Worm (Caenorhabditis elegans) whole organism, young adult: ENCODE data around the gene egl-9.

Source experiments
- B0261.1 ChIP-seq: sonication (generic microtip); optimal IDR thresholded peaks from 2 replicates; lab custom pipeline; 2016; ENCODE audit warnings: mild to moderate bottlenecking, missing genetic modification characterization, moderate library complexity, missing compliant biosample characterization
- F57A8.1 ChIP-seq: fragments of 200-800 bp; sonication (Bioruptor generic); optimal IDR thresholded peaks from 2 replicates; lab custom pipeline; 2018; ENCODE audit warnings: mild to moderate bottlenecking, missing genetic modification characterization, moderate library complexity, missing compliant biosample characterization
- ama-1 ChIP-seq, 3 experiments: fragments of 150-350 bp in 1 of 3; sonication (generic microtip) in 2 of 3; optimal IDR thresholded peaks; 2 replicates each; lab custom pipeline; 2014 to 2018; ENCODE audit warnings: missing biosample characterization in 2 of 3, missing genetic modification characterization in 2 of 3, missing genetic modification reagents in 2 of 3
- dox-1 ChIP-seq: fragments of 200-800 bp; sonication (Bioruptor generic); IDR thresholded peaks from 2 replicates; pipeline ENCODE4 v1.3.6; 2022; ENCODE audit warnings: missing genetic modification reagents, missing genetic modification characterization, missing compliant biosample characterization
- dpl-1 ChIP-seq: fragments of 150-350 bp; optimal IDR thresholded peaks from 2 replicates; lab custom pipeline; 2014; ENCODE audit warnings: missing biosample characterization, missing genetic modification reagents, missing genetic modification characterization
- hrde-1 ChIP-seq: sonication (generic microtip); optimal IDR thresholded peaks from 2 replicates; lab custom pipeline; 2016; ENCODE audit warnings: missing genetic modification characterization, mild to moderate bottlenecking, missing compliant biosample characterization, moderate library complexity, missing genotype, missing genetic modification reagents, borderline replicate concordance
- nfya-2 ChIP-seq: fragments of 200-800 bp; sonication (Bioruptor generic); IDR thresholded peaks from 2 replicates; pipeline ENCODE4 v1.3.6; 2022; ENCODE audit warnings: missing genetic modification reagents, missing genetic modification characterization, missing compliant biosample characterization
- tlf-1 ChIP-seq: fragments of 200-800 bp; sonication (Bioruptor generic); optimal IDR thresholded peaks from 2 replicates; lab custom pipeline; 2018; ENCODE audit warnings: mild to moderate bottlenecking, missing genetic modification characterization, missing compliant biosample characterization
- ztf-28 ChIP-seq: fragments of 200-800 bp; sonication (Bioruptor generic); IDR thresholded peaks from 2 replicates; pipeline ENCODE4 v1.3.6; 2022; ENCODE audit warnings: missing genetic modification reagents, missing genetic modification characterization, missing compliant biosample characterization

DNA sequence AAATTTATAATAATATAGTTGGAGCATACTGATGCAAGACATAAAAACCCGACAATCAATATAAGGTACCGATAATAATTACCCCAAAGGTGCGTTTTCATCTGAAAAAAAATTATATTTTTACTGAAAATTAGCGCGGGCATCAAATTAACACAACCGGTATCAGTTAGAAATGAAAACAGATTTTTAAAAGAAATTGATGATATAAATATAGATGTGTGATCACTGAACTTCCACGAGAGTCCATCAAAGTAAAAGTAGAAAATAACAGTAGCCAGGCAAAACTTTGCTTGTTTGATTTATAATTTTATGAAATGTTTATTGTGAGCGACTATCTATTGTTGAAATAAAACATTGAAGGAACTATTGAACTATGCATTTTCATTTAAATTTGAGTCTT, 33.0 kb downstream of the egl-9 start, which contains the start of gene C35A5.3:
- TF ChIP-seq ama-1 (optimal IDR thresholded peaks at IDR 0.05; lab: Kevin White, UChicago) (no peak), ama-1 (GFP tag; optimal IDR thresholded peaks at IDR 0.05; lab: Kevin White, UChicago) (no peak), ztf-28 (no peak), hrde-1 (tag; lab: Kevin White, UChicago) (no peak), dpl-1 (GFP tag; lab: Kevin White, UChicago) (no peak), nfya-2 (no peak), tlf-1 (GFP tag; lab: Kevin White, UChicago) (no peak), F57A8.1 (GFP tag; lab: Kevin White, UChicago) (no peak), dox-1 (GFP tag; lab: Robert Waterston, UW) (no peak), B0261.1 (no peak)
